Fruit fly (Drosophila melanogaster): ENCODE measurements around the gene CG14130.

CG14130 gene

dm6 chr3L:11832360-11833295, 17.4 kb downstream of the CG14130 start (continued):
- peak; percentile 100 for TF ChIP-seq CG4360 (GFP tag; IDR thresholded peaks at IDR 0.05)
- no peak for TF ChIP-seq CG16779 (GFP tag; IDR thresholded peaks at IDR 0.05)
- no peak for TF ChIP-seq hbn (GFP tag; IDR thresholded peaks at IDR 0.05; ENCODE audit: partially characterized antibody)
- TF ChIP-seq Adf1 (GFP tag; IDR thresholded peaks at IDR 0.05) = peak; percentile 34; the same call in 1 of the 2 replicates
- TF ChIP-seq twi (tag; optimal IDR thresholded peaks at IDR 0.05) = peak; percentile 62
- TF ChIP-seq CG10543 (GFP tag; optimal IDR thresholded peaks at IDR 0.05) = peak; percentile 26
- TF ChIP-seq dati (GFP tag; IDR thresholded peaks at IDR 0.05) = no peak
- TF ChIP-seq lov (optimal IDR thresholded peaks at IDR 0.05) = no peak
- no peak for TF ChIP-seq lov (GFP tag; IDR thresholded peaks at IDR 0.05)
- TF ChIP-seq CG8924 (tag; optimal IDR thresholded peaks at IDR 0.05) = no peak
- TF ChIP-seq gem (tag; optimal IDR thresholded peaks at IDR 0.05) = no peak
- TF ChIP-seq bigmax (GFP tag; optimal IDR thresholded peaks at IDR 0.05) = peak; percentile 75
- TF ChIP-seq Side (GFP tag; optimal IDR thresholded peaks at IDR 0.05) = no peak
- TF ChIP-seq Elba2 (GFP tag; optimal IDR thresholded peaks at IDR 0.05) = no peak
- peak; percentile 79 for TF ChIP-seq CG15479 (GFP tag; optimal IDR thresholded peaks at IDR 0.05)
- TF ChIP-seq CG9437 (GFP tag; optimal IDR thresholded peaks at IDR 0.05) = no peak
- TF ChIP-seq CG8765 (GFP tag; IDR thresholded peaks at IDR 0.05) = no peak
- peak; percentile 51 to 59 for TF ChIP-seq Trl (optimal IDR thresholded peaks at IDR 0.05)
- no peak for TF ChIP-seq Trl (GFP tag; optimal IDR thresholded peaks at IDR 0.05)
- TF ChIP-seq pros (GFP tag; optimal IDR thresholded peaks at IDR 0.05) = peak; percentile 92
- no peak for TF ChIP-seq CG2116 (GFP tag; optimal IDR thresholded peaks at IDR 0.05)

dm6 chr3L:11833296-11833717, 18.1 kb downstream of the CG14130 start, which contains the start of gene CycA:
TSS of gene CycA (minus strand) at chr3L:11833578.
- TF ChIP-seq CG16813 (GFP tag; IDR thresholded peaks at IDR 0.05; ENCODE audit: partially characterized antibody) (peak; percentile 87), Camta (GFP tag; optimal IDR thresholded peaks at IDR 0.05) (peak; percentile 6), Scr (GFP tag; IDR thresholded peaks at IDR 0.05; ENCODE audit: partially characterized antibody) (peak; percentile 84), BtbVII (GFP tag; optimal IDR thresholded peaks at IDR 0.05) (no peak), CG15073 (GFP tag; optimal IDR thresholded peaks at IDR 0.05) (no peak), CG5245 (GFP tag; optimal IDR thresholded peaks at IDR 0.05) (no peak), gcm2 (GFP tag; optimal IDR thresholded peaks at IDR 0.05) (no peak), hbn (GFP tag; IDR thresholded peaks at IDR 0.05; ENCODE audit: partially characterized antibody) (peak; percentile 78), CG12391 (tag; optimal IDR thresholded peaks at IDR 0.05) (peak; percentile 25), bsh (GFP tag; optimal IDR thresholded peaks at IDR 0.05) (no peak), CG3726 (GFP tag; IDR thresholded peaks at IDR 0.05) (no peak), row (GFP tag; IDR thresholded peaks at IDR 0.05) (peak; percentile 13; the same call in 1 of the 3 replicates), ab (GFP tag; optimal IDR thresholded peaks at IDR 0.05) (no peak), CG33213 (GFP tag; optimal IDR thresholded peaks at IDR 0.05) (peak; percentile 49), zfh1 (GFP tag; IDR thresholded peaks at IDR 0.05) (no peak), CG11093 (GFP tag; IDR thresholded peaks at IDR 0.05) (no peak), ftz-f1 (GFP tag; optimal IDR thresholded peaks at IDR 0.05) (no peak), CG5180 (GFP tag; optimal IDR thresholded peaks at IDR 0.05) (no peak), insv (GFP tag; optimal IDR thresholded peaks at IDR 0.05) (peak in 1 of 2 experiments; percentile 28), knrl (GFP tag; IDR thresholded peaks at IDR 0.05; ENCODE audit: partially characterized antibody) (peak; percentile 90), CG11398 (GFP tag; optimal IDR thresholded peaks at IDR 0.05) (no peak), CG32767 (GFP tag; IDR thresholded peaks at IDR 0.05) (no peak), Stat92E (GFP tag; optimal IDR thresholded peaks at IDR 0.05) (peak in 1 of 3 experiments; percentile 69), vnd (GFP tag; IDR thresholded peaks at IDR 0.05; ENCODE audit: partially characterized antibody) (peak; percentile 74; the same call in 2 of the 3 replicates), CG1602 (GFP tag; optimal IDR thresholded peaks at IDR 0.05) (no peak), CG10979 (tag; optimal IDR thresholded peaks at IDR 0.05) (no peak), CG8388 (GFP tag; optimal IDR thresholded peaks at IDR 0.05) (no peak), p53 (GFP tag; optimal IDR thresholded peaks at IDR 0.05) (no peak), MBD-R2 (GFP tag; IDR thresholded peaks at IDR 0.05) (peak; percentile 42)

Data from whole organism, embryonic.